Fruit fly (Drosophila melanogaster): ENCODE data around the gene Tango10.

Tango10 gene

dm6 chrX:11685918-11686640 is 34.0 kb upstream of the Tango10 start (continued):
- TF ChIP-seq CG10654 (GFP tag; optimal IDR thresholded peaks at IDR 0.05) (no peak), nerfin-1 (tag; optimal IDR thresholded peaks at IDR 0.05) (peak; percentile 15), CG4404 (GFP tag; IDR thresholded peaks at IDR 0.05) (no peak), maf-S (GFP tag; optimal IDR thresholded peaks at IDR 0.05) (no peak), ttk (GFP tag; IDR thresholded peaks at IDR 0.05) (no peak), bsh (GFP tag; optimal IDR thresholded peaks at IDR 0.05) (peak in 1 of 2 experiments; percentile 73), CG5953 (GFP tag; IDR thresholded peaks at IDR 0.05) (no peak), zfh2 (GFP tag; optimal IDR thresholded peaks at IDR 0.05) (no peak), gcm2 (GFP tag; optimal IDR thresholded peaks at IDR 0.05) (no peak), lbe (GFP tag; optimal IDR thresholded peaks at IDR 0.05) (no peak), CG15479 (GFP tag; optimal IDR thresholded peaks at IDR 0.05) (no peak), phol (tag; optimal IDR thresholded peaks at IDR 0.05) (no peak), crp (GFP tag; optimal IDR thresholded peaks at IDR 0.05) (no peak), CG17186 (GFP tag; optimal IDR thresholded peaks at IDR 0.05) (no peak), psq (GFP tag; optimal IDR thresholded peaks at IDR 0.05) (peak; percentile 51), Tbp (GFP tag; optimal IDR thresholded peaks at IDR 0.05) (no peak), GATAe (GFP tag; conservative IDR thresholded peaks at IDR 0.05) (no peak), Nf-YB (GFP tag; optimal IDR thresholded peaks at IDR 0.05) (peak; percentile 21), ftz-f1 (GFP tag; optimal IDR thresholded peaks at IDR 0.05) (peak; percentile 4), Xbp1 (GFP tag; optimal IDR thresholded peaks at IDR 0.05) (no peak), CG9876 (GFP tag; optimal IDR thresholded peaks at IDR 0.05) (no peak), CG5245 (GFP tag; optimal IDR thresholded peaks at IDR 0.05) (no peak), CG10147 (GFP tag; optimal IDR thresholded peaks at IDR 0.05) (peak; percentile 41), Stat92E (GFP tag; optimal IDR thresholded peaks at IDR 0.05) (no peak), nmo (GFP tag; optimal IDR thresholded peaks at IDR 0.05) (no peak), hbn (GFP tag; IDR thresholded peaks at IDR 0.05; ENCODE audit: partially characterized antibody) (no peak), Doc3 (GFP tag; IDR thresholded peaks at IDR 0.05; ENCODE audit: partially characterized antibody) (peak; percentile 15; the same call in 1 of the 3 replicates), chif (GFP tag; optimal IDR thresholded peaks at IDR 0.05) (no peak), CG18262 (tag; optimal IDR thresholded peaks at IDR 0.05) (peak; percentile 6), disco-r (GFP tag; optimal IDR thresholded peaks at IDR 0.05) (peak; percentile 22), sug (tag; optimal IDR thresholded peaks at IDR 0.05) (peak; percentile 75), br (optimal IDR thresholded peaks at IDR 0.05) (no peak), toy (GFP tag; IDR thresholded peaks at IDR 0.05) (no peak), Sry-δ (GFP tag; optimal IDR thresholded peaks at IDR 0.05) (no peak), CG16779 (GFP tag; IDR thresholded peaks at IDR 0.05) (no peak), exex (tag; optimal IDR thresholded peaks at IDR 0.05) (peak; percentile 34), CG9215 (GFP tag; IDR thresholded peaks at IDR 0.05) (no peak), Dip3 (GFP tag; optimal IDR thresholded peaks at IDR 0.05) (no peak), CG18476 (GFP tag; optimal IDR thresholded peaks at IDR 0.05) (no peak), ac (GFP tag; optimal IDR thresholded peaks at IDR 0.05) (no peak), CG12104 (GFP tag; optimal IDR thresholded peaks at IDR 0.05) (no peak), ATbp (GFP tag; optimal IDR thresholded peaks at IDR 0.05) (peak; percentile 73), org-1 (GFP tag; optimal IDR thresholded peaks at IDR 0.05) (no peak), gfzf (GFP tag; optimal IDR thresholded peaks at IDR 0.05) (no peak), CG8944 (GFP tag; optimal IDR thresholded peaks at IDR 0.05) (no peak), CG10431 (GFP tag; optimal IDR thresholded peaks at IDR 0.05) (peak; percentile 60), Aef1 (GFP tag; IDR thresholded peaks at IDR 0.05) (no peak), YL-1 (GFP tag; optimal IDR thresholded peaks at IDR 0.05) (peak; percentile 41), CG6654 (GFP tag; optimal IDR thresholded peaks at IDR 0.05) (no peak), ewg (GFP tag; optimal IDR thresholded peaks at IDR 0.05) (no peak)
